Comparison of ENCODE assay signal across 1 worm cellular context in the genomic region with DNA sequence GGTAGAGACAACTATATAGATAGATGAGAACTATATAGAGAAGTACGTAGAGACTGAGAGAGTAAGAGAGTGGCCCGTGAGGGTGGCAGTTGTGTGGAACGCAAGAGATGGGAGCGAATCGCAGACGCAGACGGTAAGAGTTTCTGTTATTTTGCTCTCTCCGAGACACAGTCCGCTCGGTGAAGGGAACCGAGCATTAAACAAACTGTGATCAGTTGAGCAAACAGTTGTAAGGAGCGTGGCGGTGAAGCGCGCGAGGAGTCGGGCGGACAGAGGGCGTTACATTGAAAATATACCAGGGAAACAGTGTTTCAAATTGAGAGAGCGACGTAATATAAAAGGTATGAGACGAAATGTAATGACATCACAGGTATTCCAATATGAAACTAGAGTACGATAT.
TF ChIP-seq lines count a peak whose summit lies in the region.

No protein-coding gene starts in this region.

TF ChIP-seq in whole organism, L1 larva, 84 proteins besides CTCF, POLR2A, EP300 and RAD21 (continued from another document):
- TF ChIP-seq zip-4 (GFP tag; optimal IDR thresholded peaks at IDR 0.05; lab: Kevin White, UChicago): no peak
- peak; percentile 20 for TF ChIP-seq xbp-1 (tag; optimal IDR thresholded peaks at IDR 0.05; lab: Kevin White, UChicago)
- TF ChIP-seq dpl-1 (GFP tag; optimal IDR thresholded peaks at IDR 0.05; lab: Kevin White, UChicago): no peak
- peak; percentile 66 for TF ChIP-seq nhr-90 (tag; optimal IDR thresholded peaks at IDR 0.05; lab: Kevin White, UChicago; ENCODE audit: poor library complexity)
- no peak for TF ChIP-seq ets-5 (GFP tag; IDR thresholded peaks at IDR 0.05; lab: Robert Waterston, UW)
- TF ChIP-seq nhr-19 (GFP tag; conservative IDR thresholded peaks at IDR 0.05; lab: Robert Waterston, UW): peak; percentile 24
- TF ChIP-seq hlh-4 (tag; optimal IDR thresholded peaks at IDR 0.05; lab: Kevin White, UChicago): no peak
- TF ChIP-seq nhr-47 (tag; optimal IDR thresholded peaks at IDR 0.05; lab: Kevin White, UChicago): peak; percentile 39
- TF ChIP-seq efl-1 (optimal IDR thresholded peaks at IDR 0.05; lab: Kevin White, UChicago): peak; percentile 14 to 17
- TF ChIP-seq efl-1 (GFP tag; optimal IDR thresholded peaks at IDR 0.05 in 1 of 2; lab: Kevin White, UChicago): no peak
- no peak for TF ChIP-seq unc-62 (GFP tag; optimal IDR thresholded peaks at IDR 0.05; lab: Kevin White, UChicago)
- no peak for TF ChIP-seq mab-9 (GFP tag; IDR thresholded peaks at IDR 0.05; lab: Robert Waterston, UW)
- no peak for TF ChIP-seq fkh-4 (tag; optimal IDR thresholded peaks at IDR 0.05; lab: Kevin White, UChicago; ENCODE audit: borderline replicate concordance)
- TF ChIP-seq nhr-28 (tag; optimal IDR thresholded peaks at IDR 0.05; lab: Kevin White, UChicago): no peak
- TF ChIP-seq lsy-2 (tag; optimal IDR thresholded peaks at IDR 0.05; lab: Kevin White, UChicago): peak in 1 of 2 experiments; percentile 35
- peak in 1 of 2 experiments; percentile 56 for TF ChIP-seq lin-35 (GFP tag; optimal IDR thresholded peaks at IDR 0.05; lab: Kevin White, UChicago)
- peak; percentile 76 for TF ChIP-seq elt-2 (tag; optimal IDR thresholded peaks at IDR 0.05; lab: Kevin White, UChicago)
- no peak for TF ChIP-seq unc-30 (tag; optimal IDR thresholded peaks at IDR 0.05; lab: Kevin White, UChicago)
- peak; percentile 11 for TF ChIP-seq sup-37 (GFP tag; optimal IDR thresholded peaks at IDR 0.05; lab: Kevin White, UChicago)
- TF ChIP-seq swsn-7 (tag; optimal IDR thresholded peaks at IDR 0.05; lab: Kevin White, UChicago): peak; percentile 51
- no peak for TF ChIP-seq ceh-8 (GFP tag; optimal IDR thresholded peaks at IDR 0.05; lab: Kevin White, UChicago)
- TF ChIP-seq elt-3 (tag; optimal IDR thresholded peaks at IDR 0.05; lab: Kevin White, UChicago): peak in 2 of 6 experiments; percentile 20 to 22
- TF ChIP-seq nhr-71 (tag; optimal IDR thresholded peaks at IDR 0.05; lab: Kevin White, UChicago): peak; percentile 68
- peak in 1 of 2 experiments; percentile 15 for TF ChIP-seq egl-27 (tag; optimal IDR thresholded peaks at IDR 0.05; lab: Kevin White, UChicago)
- no peak for TF ChIP-seq zag-1 (tag; optimal IDR thresholded peaks at IDR 0.05; lab: Kevin White, UChicago)
- no peak for TF ChIP-seq efl-3 (GFP tag; optimal IDR thresholded peaks at IDR 0.05; lab: Kevin White, UChicago)
